Worm (Caenorhabditis elegans) whole organism, young adult: ENCODE data around the gene mdf-2.

ENCODE experiments used
- B0019.2 ChIP-seq: fragments of 200-800 bp; sonication (Bioruptor generic); conservative IDR thresholded peaks from 2 replicates; pipeline ENCODE4 v1.3.6; 2022; ENCODE audit warnings: missing genetic modification reagents, missing genetic modification characterization, missing compliant biosample characterization
- Y67H2A.10 ChIP-seq: fragments of 200-800 bp; sonication (Bioruptor generic); conservative IDR thresholded peaks from 2 replicates; pipeline ENCODE4 v1.3.6; 2022; ENCODE audit warnings: missing genetic modification reagents, missing genetic modification characterization, missing compliant biosample characterization
- Y95B8A.8 ChIP-seq: fragments of 200-800 bp; sonication (Bioruptor generic); IDR thresholded peaks from 2 replicates; pipeline ENCODE4 v1.3.6; 2022; ENCODE audit warnings: missing genetic modification reagents, missing genetic modification characterization, missing compliant biosample characterization
- ZK185.1 ChIP-seq: sonication (generic microtip); optimal IDR thresholded peaks from 2 replicates; lab custom pipeline; 2016; ENCODE audit warnings: mild to moderate bottlenecking, missing genetic modification characterization, missing compliant biosample characterization; ENCODE audit not compliant: poor library complexity, severe bottlenecking
- ceh-27 ChIP-seq: fragments of 200-800 bp; sonication (Bioruptor generic); optimal IDR thresholded peaks from 2 replicates; lab custom pipeline; 2018; ENCODE audit warnings: mild to moderate bottlenecking, missing genetic modification characterization, moderate library complexity, missing compliant biosample characterization
- ets-4 ChIP-seq: fragments of 200-800 bp; sonication (Bioruptor generic); optimal IDR thresholded peaks from 2 replicates; lab custom pipeline; 2018; ENCODE audit warnings: mild to moderate bottlenecking, missing genetic modification characterization, missing compliant biosample characterization
- hlh-12 ChIP-seq: sonication (generic microtip); optimal IDR thresholded peaks from 2 replicates; lab custom pipeline; 2016; ENCODE audit warnings: missing genetic modification characterization, missing compliant biosample characterization
- lir-1 ChIP-seq: fragments of 200-800 bp; sonication (Bioruptor generic); conservative IDR thresholded peaks from 2 replicates; pipeline ENCODE4 v1.3.6; 2022; ENCODE audit warnings: missing genetic modification reagents, missing genetic modification characterization, missing compliant biosample characterization
- mcd-1 ChIP-seq: fragments of 200-800 bp; sonication (Bioruptor generic); IDR thresholded peaks from 2 replicates; pipeline ENCODE4 v1.3.6; 2022; ENCODE audit warnings: missing genetic modification reagents, missing genetic modification characterization, missing compliant biosample characterization
- nhr-120 ChIP-seq: fragments of 200-800 bp; sonication (Bioruptor generic); IDR thresholded peaks from 2 replicates; pipeline ENCODE4 v1.3.6; 2022; ENCODE audit warnings: missing genetic modification characterization, missing compliant biosample characterization
- nhr-179 ChIP-seq: sonication (generic microtip); optimal IDR thresholded peaks from 2 replicates; lab custom pipeline; 2016; ENCODE audit warnings: mild to moderate bottlenecking, missing genetic modification characterization, missing compliant biosample characterization
- snpc-4 ChIP-seq, 5 experiments: fragments of 150-350 bp in 1 of 5; sonication (generic microtip) in 4 of 5; optimal IDR thresholded peaks; 2 replicates each; lab custom pipeline; 2014 to 2018; ENCODE audit warnings: missing genetic modification characterization in 5 of 5, missing biosample characterization in 3 of 5, antibody characterized with exemption in 2 of 5, mild to moderate bottlenecking in 2 of 5, missing compliant biosample characterization in 2 of 5, missing genotype in 2 of 5, moderate library complexity in 2 of 5, missing genetic modification reagents in 1 of 5
- zfh-2 ChIP-seq: fragments of 200-800 bp; sonication (Bioruptor generic); conservative IDR thresholded peaks from 2 replicates; pipeline ENCODE4 v1.3.6; 2022; ENCODE audit warnings: missing genetic modification reagents, missing genetic modification characterization, missing compliant biosample characterization

- TF ChIP-seq ets-4 (GFP tag; lab: Kevin White, UChicago) = no peak
- no peak for TF ChIP-seq Y67H2A.10
- TF ChIP-seq ceh-27 (GFP tag; lab: Kevin White, UChicago) = no peak
- TF ChIP-seq nhr-179 (tag; lab: Kevin White, UChicago) = no peak
- no peak for TF ChIP-seq B0019.2 (GFP tag; lab: Robert Waterston, UW)
- TF ChIP-seq nhr-120 (GFP tag; lab: Robert Waterston, UW) = no peak
- no peak for TF ChIP-seq zfh-2 (GFP tag; lab: Robert Waterston, UW)
- TF ChIP-seq lir-1 = no peak
- TF ChIP-seq ZK185.1 = no peak
- TF ChIP-seq hlh-12 (tag; lab: Kevin White, UChicago) = no peak
- TF ChIP-seq snpc-4 (GFP tag; optimal IDR thresholded peaks at IDR 0.05; lab: Kevin White, UChicago) = no peak
- TF ChIP-seq snpc-4 (tag; optimal IDR thresholded peaks at IDR 0.05; lab: Kevin White, UChicago) = peak in 2 of 4 experiments; percentile 28 to 33
- TF ChIP-seq mcd-1 (GFP tag; lab: Robert Waterston, UW) = no peak
- no peak for TF ChIP-seq Y95B8A.8
Measured at ce11 chrIV:2658733-2659132, 17.8 kb upstream of the mdf-2 start.
